Fruit fly (Drosophila melanogaster): ENCODE measurements around the gene Piezo.

Piezo gene

DNA sequence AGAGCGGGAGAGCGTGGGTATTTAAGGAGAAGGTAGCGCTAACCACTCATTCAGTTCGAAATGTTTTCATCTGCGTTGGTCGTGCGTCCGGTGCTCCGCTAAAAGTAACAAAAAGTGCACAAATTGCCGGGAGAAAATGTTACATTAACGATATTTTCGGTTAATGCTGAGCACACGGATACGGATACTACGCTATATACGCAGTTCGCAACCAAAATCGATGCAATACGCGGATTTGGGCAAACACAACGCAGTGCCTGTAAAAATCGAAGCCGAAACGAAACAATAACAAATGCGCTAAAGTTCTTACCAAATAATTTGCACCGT is at the start of gene Piezo:
Gene Piezo (plus strand): TSS at position 49 of the 327 bp plus-strand sequence.
- TF ChIP-seq Dif (GFP tag; optimal IDR thresholded peaks at IDR 0.05; ENCODE audit: partially characterized antibody): peak; percentile 9
- no peak for TF ChIP-seq GATAd (GFP tag; optimal IDR thresholded peaks at IDR 0.05)
- TF ChIP-seq Hr78 (GFP tag; optimal IDR thresholded peaks at IDR 0.05): no peak
- no peak for TF ChIP-seq psq (GFP tag; optimal IDR thresholded peaks at IDR 0.05)
- TF ChIP-seq dl (GFP tag; optimal IDR thresholded peaks at IDR 0.05; ENCODE audit: insufficient read depth in 1 of 2, partially characterized antibody in 2 of 2): peak in 1 of 2 experiments; percentile 10
- peak; percentile 23 for TF ChIP-seq Hr83 (GFP tag; optimal IDR thresholded peaks at IDR 0.05; ENCODE audit: poor library complexity, severe bottlenecking)
- TF ChIP-seq fru (GFP tag; optimal IDR thresholded peaks at IDR 0.05): no peak
- no peak for TF ChIP-seq rgr (GFP tag; optimal IDR thresholded peaks at IDR 0.05)
- TF ChIP-seq pan (optimal IDR thresholded peaks at IDR 0.05): no peak

DNA sequence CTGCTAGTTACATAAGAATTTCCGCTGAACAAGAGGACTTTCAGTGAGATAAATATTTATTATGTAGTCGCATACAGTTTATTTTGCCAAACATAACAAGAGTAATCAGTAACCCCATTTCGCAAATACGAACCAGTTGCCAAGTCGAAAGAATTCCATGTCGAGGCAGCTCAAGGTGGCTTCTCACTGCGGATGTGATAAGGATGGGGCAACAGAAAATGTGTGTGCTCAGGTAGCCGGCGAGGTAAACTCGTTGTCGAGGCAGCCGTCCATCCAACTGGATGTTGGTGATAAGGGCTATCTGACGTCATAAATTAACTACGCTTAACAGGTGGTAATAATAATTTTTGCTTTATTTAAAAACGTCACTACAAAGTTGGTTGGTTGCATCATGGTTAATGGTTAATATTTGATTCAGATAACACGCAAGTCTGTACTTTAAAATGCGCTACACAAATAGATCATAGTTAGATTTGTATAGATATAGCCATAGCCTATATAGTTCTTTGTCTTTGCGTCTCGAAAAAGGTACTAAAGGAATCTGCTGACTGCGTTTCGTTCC is 46.2 kb upstream of the Piezo start:
- TF ChIP-seq Abd-B (GFP tag; optimal IDR thresholded peaks at IDR 0.05): no peak
- TF ChIP-seq GATAd (GFP tag; optimal IDR thresholded peaks at IDR 0.05): no peak
- no peak for TF ChIP-seq psq (GFP tag; optimal IDR thresholded peaks at IDR 0.05)
- no peak for TF ChIP-seq Rel (GFP tag; optimal IDR thresholded peaks at IDR 0.05)
- TF ChIP-seq Rel (tag; optimal IDR thresholded peaks at IDR 0.05): no peak
- TF ChIP-seq woc (GFP tag; optimal IDR thresholded peaks at IDR 0.05): no peak
- TF ChIP-seq OdsH (GFP tag; optimal IDR thresholded peaks at IDR 0.05): no peak
- no peak for TF ChIP-seq rgr (GFP tag; optimal IDR thresholded peaks at IDR 0.05)
- TF ChIP-seq foxo (GFP tag; optimal IDR thresholded peaks at IDR 0.05): no peak
- no peak for TF ChIP-seq sage (GFP tag; optimal IDR thresholded peaks at IDR 0.05)
- no peak for TF ChIP-seq CG32264 (GFP tag; optimal IDR thresholded peaks at IDR 0.05)
- no peak for TF ChIP-seq HLH106 (tag; optimal IDR thresholded peaks at IDR 0.05)
- no peak for TF ChIP-seq dsf (GFP tag; optimal IDR thresholded peaks at IDR 0.05; ENCODE audit: borderline replicate concordance)
- TF ChIP-seq br (GFP tag; optimal IDR thresholded peaks at IDR 0.05): no peak
- TF ChIP-seq CrebA (GFP tag; optimal IDR thresholded peaks at IDR 0.05; ENCODE audit: borderline replicate concordance): no peak
- no peak for TF ChIP-seq Hnf4 (GFP tag; optimal IDR thresholded peaks at IDR 0.05)

DNA sequence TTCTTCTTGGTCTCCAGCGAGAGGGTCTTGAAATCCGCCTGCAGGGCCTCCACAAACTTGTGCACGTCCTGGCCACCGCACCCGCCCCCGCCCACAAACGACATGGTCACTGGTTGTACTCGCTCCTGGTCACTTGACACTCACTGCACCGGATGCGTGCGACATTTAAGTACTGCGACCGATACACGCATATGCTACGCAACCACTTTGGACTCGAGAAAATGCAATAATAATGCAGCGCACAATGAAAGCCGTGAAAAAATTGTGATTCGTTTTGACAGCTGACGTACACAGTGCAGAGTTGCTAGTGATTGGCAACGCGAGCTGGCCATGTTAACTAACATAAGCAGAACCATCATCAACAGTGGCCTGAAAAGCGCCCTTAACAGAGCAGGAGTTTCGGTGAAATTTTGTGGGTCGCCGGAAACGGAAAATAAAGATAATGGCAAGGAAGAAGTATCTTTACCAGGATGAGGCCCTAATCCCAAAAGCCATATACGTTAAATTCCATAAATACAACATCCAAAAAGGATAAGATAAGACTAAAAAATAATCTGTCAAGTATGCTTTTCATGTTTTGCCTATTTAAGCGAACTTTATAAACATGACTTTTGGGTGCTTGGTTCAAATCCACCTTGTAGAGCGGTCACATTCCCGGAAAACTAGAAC is 39.0 kb upstream of the Piezo start, which contains the start of the genes mon2 and CG8673:
Gene mon2 (minus strand): TSS at position 300 of the 669 bp plus-strand sequence.
Gene CG8673 (plus strand): TSS at position 619 of the 669 bp plus-strand sequence.
- TF ChIP-seq CG32264 (GFP tag; optimal IDR thresholded peaks at IDR 0.05): no peak
- TF ChIP-seq pan (optimal IDR thresholded peaks at IDR 0.05): no peak
- TF ChIP-seq woc (GFP tag; optimal IDR thresholded peaks at IDR 0.05): no peak
- no peak for TF ChIP-seq HLH106 (tag; optimal IDR thresholded peaks at IDR 0.05)
- no peak for TF ChIP-seq OdsH (GFP tag; optimal IDR thresholded peaks at IDR 0.05)
- TF ChIP-seq GATAd (GFP tag; optimal IDR thresholded peaks at IDR 0.05): no peak
- no peak for TF ChIP-seq rgr (GFP tag; optimal IDR thresholded peaks at IDR 0.05)

DNA sequence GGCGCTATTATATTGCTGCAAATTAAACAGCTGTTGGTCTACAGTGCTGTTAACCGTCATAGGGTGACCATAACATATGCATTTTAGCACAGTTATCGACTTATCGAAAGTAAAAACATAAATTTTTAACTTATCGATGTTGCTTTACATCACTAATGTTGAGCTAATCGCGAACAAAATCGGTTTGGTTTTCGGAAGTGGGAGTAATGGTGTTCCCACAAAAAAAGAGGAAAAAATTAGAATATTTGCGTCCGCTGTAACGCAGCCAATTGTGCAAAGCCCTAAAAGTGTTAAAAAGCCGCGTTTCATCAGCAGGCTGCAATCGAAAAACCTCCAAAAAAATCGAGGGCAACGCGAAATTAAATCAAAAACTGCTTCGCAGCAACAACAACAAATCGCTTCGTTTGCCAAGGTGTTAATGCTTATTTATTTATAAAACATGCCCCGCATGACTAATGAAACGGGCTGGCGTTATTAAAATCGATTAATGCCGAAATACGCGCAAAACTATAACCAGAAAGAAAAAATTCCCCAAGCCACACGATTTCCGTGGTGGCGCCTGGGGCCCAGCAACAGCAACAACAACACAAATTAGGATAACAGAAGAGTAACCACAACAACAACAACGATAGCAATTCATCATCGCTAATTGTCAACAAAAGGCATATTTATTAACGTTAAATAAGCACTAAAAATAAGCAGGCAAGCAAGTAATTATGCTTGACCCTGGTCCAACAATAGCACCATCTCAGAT is 35.8 kb upstream of the Piezo start, which contains the start of the genes CG12375 and CG8668:
Gene CG12375 (minus strand): TSS at position 42 of the 754 bp plus-strand sequence.
Gene CG8668 (plus strand): TSS at position 153 of the 754 bp plus-strand sequence.
- no peak for TF ChIP-seq h (GFP tag; optimal IDR thresholded peaks at IDR 0.05)
- no peak for TF ChIP-seq jim (GFP tag; optimal IDR thresholded peaks at IDR 0.05)
- TF ChIP-seq dsf (GFP tag; optimal IDR thresholded peaks at IDR 0.05; ENCODE audit: borderline replicate concordance): no peak
- TF ChIP-seq foxo (GFP tag; optimal IDR thresholded peaks at IDR 0.05): no peak
- TF ChIP-seq tai (GFP tag; optimal IDR thresholded peaks at IDR 0.05): no peak
- TF ChIP-seq N (GFP tag; optimal IDR thresholded peaks at IDR 0.05): no peak
- peak; percentile 2 for TF ChIP-seq Sp1 (GFP tag; optimal IDR thresholded peaks at IDR 0.05)
- no peak for TF ChIP-seq dmrt93B (GFP tag; optimal IDR thresholded peaks at IDR 0.05)
- no peak for TF ChIP-seq sv (GFP tag; optimal IDR thresholded peaks at IDR 0.05)
- no peak for TF ChIP-seq Rel (GFP tag; optimal IDR thresholded peaks at IDR 0.05)
- TF ChIP-seq Rel (tag; optimal IDR thresholded peaks at IDR 0.05): peak; percentile 95
- peak; percentile 7 for TF ChIP-seq ey (GFP tag; optimal IDR thresholded peaks at IDR 0.05)
- no peak for TF ChIP-seq HLH106 (tag; optimal IDR thresholded peaks at IDR 0.05)
- TF ChIP-seq brk (GFP tag; optimal IDR thresholded peaks at IDR 0.05): no peak
- peak; percentile 49 for TF ChIP-seq Jra (GFP tag; optimal IDR thresholded peaks at IDR 0.05)
- TF ChIP-seq Vsx2 (GFP tag; optimal IDR thresholded peaks at IDR 0.05; ENCODE audit: partially characterized antibody): peak; percentile 38
- peak; percentile 75 for TF ChIP-seq Hnf4 (GFP tag; optimal IDR thresholded peaks at IDR 0.05)
- TF ChIP-seq OdsH (GFP tag; optimal IDR thresholded peaks at IDR 0.05): no peak
- TF ChIP-seq Hr83 (GFP tag; optimal IDR thresholded peaks at IDR 0.05; ENCODE audit: poor library complexity, severe bottlenecking): peak; percentile 9
- no peak for TF ChIP-seq CG9705 (GFP tag; optimal IDR thresholded peaks at IDR 0.05)
